Worm (Caenorhabditis elegans) whole organism, L4 larva: ENCODE results near the gene nhr-99.
A peak's percentile ranks its signal among the peaks of the same experiment; 100 is the strongest.

Experiments used
- ZK546.5 ChIP-seq, 2 experiments: sonication (generic microtip); optimal IDR thresholded peaks; 2 replicates each; lab custom pipeline; 2017; ENCODE audit warnings: missing biosample characterization in 2 of 2, missing genetic modification characterization in 2 of 2
- dpl-1 ChIP-seq: fragments of 150-350 bp; optimal IDR thresholded peaks from 2 replicates; lab custom pipeline; 2014; ENCODE audit warnings: missing biosample characterization, missing genetic modification reagents, missing genetic modification characterization
- duxl-1 ChIP-seq: sonication (generic microtip); optimal IDR thresholded peaks from 2 replicates; lab custom pipeline; 2016; ENCODE audit warnings: mild to moderate bottlenecking, missing genetic modification characterization, moderate library complexity, missing compliant biosample characterization; ENCODE audit not compliant: poor library complexity
- jun-1 ChIP-seq: fragments of 150-350 bp; optimal IDR thresholded peaks from 2 replicates; lab custom pipeline; 2014; ENCODE audit warnings: missing biosample characterization, missing genetic modification reagents, missing genetic modification characterization
- lin-38 ChIP-seq: fragments of 200-800 bp; sonication (Bioruptor generic); IDR thresholded peaks from 2 replicates; pipeline ENCODE4 v1.3.6; 2022; ENCODE audit warnings: missing genetic modification reagents, missing genetic modification characterization, missing compliant biosample characterization
- mdl-1 ChIP-seq, 2 experiments: fragments of 150-350 bp in 1 of 2; sonication (generic microtip) in 1 of 2; optimal IDR thresholded peaks; 2 replicates each; lab custom pipeline; 2014 to 2017; ENCODE audit warnings: missing biosample characterization in 2 of 2, missing genetic modification characterization in 2 of 2
- mes-2 ChIP-seq: sonication (generic microtip); optimal IDR thresholded peaks from 2 replicates; lab custom pipeline; 2016; ENCODE audit warnings: missing genotype, mild to moderate bottlenecking, missing genetic modification characterization, missing compliant biosample characterization; ENCODE audit not compliant: poor library complexity, severe bottlenecking
- nhr-28 ChIP-seq: fragments of 150-350 bp; optimal IDR thresholded peaks from 2 replicates; lab custom pipeline; 2014; ENCODE audit warnings: missing biosample characterization, missing genetic modification characterization
- unc-39 ChIP-seq: sonication (generic microtip); optimal IDR thresholded peaks from 2 replicates; lab custom pipeline; 2017; ENCODE audit warnings: missing biosample characterization, missing genetic modification characterization

DNA sequence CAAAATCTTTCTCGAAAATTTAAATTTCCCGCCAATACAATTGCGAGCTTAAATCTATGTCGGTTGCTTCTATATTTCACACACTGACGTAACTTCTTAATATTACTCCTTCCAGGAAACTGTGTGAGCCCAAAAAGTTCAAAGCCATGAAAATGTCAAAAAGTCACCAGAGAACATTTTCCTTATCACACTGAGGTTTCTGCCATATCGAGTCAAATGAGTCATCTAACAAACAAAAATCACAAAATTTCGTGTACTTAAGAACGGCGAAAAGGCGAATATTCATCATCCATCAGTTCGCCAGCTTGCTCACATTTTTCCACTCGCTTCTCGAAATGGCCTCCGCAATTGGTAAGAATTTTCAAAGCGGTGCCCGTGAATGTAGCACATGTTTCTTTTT is 24.9 kb upstream of the nhr-99 start, which contains the start of gene M02H5.8:
- TF ChIP-seq jun-1 (no peak), nhr-28 (peak; percentile 69), unc-39 (tag; lab: Kevin White, UChicago) (no peak), ZK546.5 (tag; optimal IDR thresholded peaks at IDR 0.05; lab: Kevin White, UChicago) (no peak), mdl-1 (tag; optimal IDR thresholded peaks at IDR 0.05; lab: Kevin White, UChicago) (no peak), lin-38 (no peak), mes-2 (tag; lab: Kevin White, UChicago) (no peak), dpl-1 (GFP tag; lab: Kevin White, UChicago) (no peak), duxl-1 (tag; lab: Kevin White, UChicago) (no peak)
